Worm (Caenorhabditis elegans): ENCODE measurements around the gene ced-10.

- TF ChIP-seq vab-15 (tag; optimal IDR thresholded peaks at IDR 0.05) (no peak), unc-62 (GFP tag; optimal IDR thresholded peaks at IDR 0.05) (no peak), nhr-77 (tag; optimal IDR thresholded peaks at IDR 0.05) (no peak), fos-1 (tag; optimal IDR thresholded peaks at IDR 0.05) (no peak), skn-1 (tag; optimal IDR thresholded peaks at IDR 0.05) (no peak), zip-4 (GFP tag; optimal IDR thresholded peaks at IDR 0.05) (no peak), mdl-1 (tag; optimal IDR thresholded peaks at IDR 0.05) (no peak), nhr-90 (tag; optimal IDR thresholded peaks at IDR 0.05; ENCODE audit: poor library complexity) (no peak)
Observed at ce11 chrIV:3467128-3467527, 42.2 kb downstream of the ced-10 start, which contains the start of gene F58E2.3.
